Worm (Caenorhabditis elegans): ENCODE measurements around the gene F26F12.4.

F26F12.4 gene

DNA sequence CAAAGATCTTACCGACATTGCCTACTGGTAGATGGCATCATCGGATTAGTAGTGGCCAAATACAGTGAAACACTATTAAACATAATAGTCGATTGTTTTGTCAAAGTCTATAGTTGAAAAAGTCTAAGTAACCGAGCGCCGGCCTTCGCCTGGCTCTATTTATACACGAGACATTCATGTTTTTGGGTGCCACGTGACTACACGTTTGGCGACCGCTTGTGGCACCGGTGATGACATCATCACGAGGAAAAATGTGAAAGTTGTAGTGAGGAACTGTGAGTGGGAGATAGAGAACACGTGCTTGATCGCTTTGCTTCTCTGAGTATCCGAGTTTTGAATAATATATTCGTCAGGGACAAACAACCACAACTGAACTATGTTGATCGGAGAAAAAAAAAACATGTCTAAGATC, 24.8 kb downstream of the F26F12.4 start:
- TF ChIP-seq unc-86 (tag; optimal IDR thresholded peaks at IDR 0.05) (no peak), hlh-30 (tag; optimal IDR thresholded peaks at IDR 0.05; ENCODE audit: insufficient read depth) (peak; percentile 73)

DNA sequence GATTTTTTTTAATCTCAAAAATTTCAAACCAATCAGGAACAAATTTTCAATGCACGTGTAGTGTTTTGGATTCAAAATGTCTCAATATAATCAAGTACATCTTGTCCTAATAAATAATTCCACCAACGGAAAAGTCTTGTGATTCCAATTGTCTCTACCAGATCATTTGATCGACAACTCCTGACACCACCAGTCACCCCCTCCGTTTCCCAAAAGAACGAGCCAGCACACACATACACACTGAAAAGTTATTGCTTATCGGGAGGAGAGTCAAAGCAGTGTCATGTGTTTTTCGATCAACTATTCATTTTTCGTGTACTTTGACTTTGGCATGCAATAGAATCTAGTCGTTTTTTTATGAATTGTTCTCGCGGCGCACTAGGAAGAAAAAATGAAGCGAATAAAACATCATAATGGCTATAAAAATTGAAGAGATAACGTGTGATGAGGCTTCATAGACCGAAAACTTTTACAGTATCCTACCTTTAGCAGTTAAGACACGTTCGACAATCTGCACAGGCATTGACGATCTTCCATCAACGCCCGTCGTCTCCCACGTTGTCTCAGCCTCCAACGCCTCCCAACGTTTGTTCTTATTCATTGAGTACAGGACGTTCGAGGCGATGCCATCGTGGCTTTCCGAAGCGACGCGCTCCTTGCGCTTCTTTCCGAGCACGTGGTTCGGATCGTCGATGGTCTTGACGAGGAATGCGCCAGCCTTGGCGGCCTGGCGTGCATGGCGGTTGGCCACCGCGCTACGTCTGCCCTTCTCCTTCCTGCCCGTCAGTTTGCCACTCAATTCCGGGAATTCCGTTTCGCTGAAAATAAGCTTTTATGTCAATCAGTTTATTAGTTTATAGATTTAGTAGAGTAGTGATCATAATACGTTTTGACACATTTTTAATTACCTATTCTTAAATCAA, 25.5 kb downstream of the F26F12.4 start:
- TF ChIP-seq fkh-6 (tag; optimal IDR thresholded peaks at IDR 0.05) (no peak), ceh-18 (tag; optimal IDR thresholded peaks at IDR 0.05) (no peak), hlh-30 (tag; optimal IDR thresholded peaks at IDR 0.05; ENCODE audit: insufficient read depth) (peak; percentile 53), tbx-2 (tag; optimal IDR thresholded peaks at IDR 0.05) (peak; percentile 23), ceh-2 (tag; optimal IDR thresholded peaks at IDR 0.05) (no peak), nhr-232 (tag; optimal IDR thresholded peaks at IDR 0.05) (no peak), unc-42 (tag; optimal IDR thresholded peaks at IDR 0.05) (peak; percentile 9), ceh-30 (tag; optimal IDR thresholded peaks at IDR 0.05) (no peak), eyg-1 (tag; optimal IDR thresholded peaks at IDR 0.05) (no peak), F13H6.1 (tag; optimal IDR thresholded peaks at IDR 0.05) (peak; percentile 10)

DNA sequence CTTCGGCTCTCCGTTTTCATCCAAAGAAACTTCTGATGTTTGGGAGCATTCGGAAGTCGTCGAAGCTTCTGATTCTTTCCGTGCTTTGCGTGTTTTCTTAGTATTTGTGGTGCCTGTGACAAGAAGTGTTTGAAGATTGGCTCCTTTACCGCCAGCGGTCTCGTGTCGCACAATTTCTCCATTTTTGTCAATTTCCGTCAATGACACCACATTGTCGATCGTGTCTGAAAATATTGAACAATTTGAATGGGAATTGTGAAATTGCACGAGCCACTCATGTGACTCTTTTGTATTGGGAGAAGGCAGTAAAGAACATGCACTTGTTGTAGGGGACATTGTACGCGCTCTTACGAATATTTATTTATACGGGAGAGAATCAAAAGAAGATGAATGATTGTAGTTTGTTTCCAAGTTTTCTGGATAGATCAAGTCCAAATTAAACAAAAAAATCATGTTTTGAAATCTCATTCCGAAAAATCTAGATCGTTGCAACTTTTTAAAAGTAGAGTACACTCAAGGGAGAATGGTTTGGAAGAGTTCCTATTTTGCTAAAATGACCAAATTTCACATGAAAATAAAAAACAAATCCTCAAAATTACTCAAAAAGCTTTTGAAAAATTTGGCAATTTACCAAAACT, 26.5 kb downstream of the F26F12.4 start:
- no peak for TF ChIP-seq ref-2 (tag; optimal IDR thresholded peaks at IDR 0.05)

DNA sequence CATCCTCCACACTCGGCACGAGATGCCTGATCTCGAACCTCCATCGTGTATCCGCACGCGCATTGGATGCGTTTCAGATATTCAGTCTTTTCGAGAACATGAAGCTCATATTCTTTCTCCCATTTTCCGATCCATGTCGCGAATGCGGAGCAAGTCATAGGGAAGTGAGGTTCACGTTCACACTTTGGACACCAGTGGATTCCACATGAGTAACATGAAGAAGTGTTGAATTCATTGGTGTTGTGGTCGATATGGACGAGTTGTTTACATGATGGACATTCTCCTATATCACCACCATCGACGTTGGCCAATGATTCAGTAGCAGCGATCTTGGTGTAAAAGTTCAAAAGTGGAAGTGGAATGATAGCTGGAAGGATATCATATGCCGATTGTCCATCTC, 28.2 kb downstream of the F26F12.4 start:
- TF ChIP-seq T23F11.4 (GFP tag; optimal IDR thresholded peaks at IDR 0.05): no peak
- TF ChIP-seq nhr-232 (tag; optimal IDR thresholded peaks at IDR 0.05): no peak
- TF ChIP-seq dmd-4 (tag; optimal IDR thresholded peaks at IDR 0.05; ENCODE audit: borderline replicate concordance): no peak
- no peak for TF ChIP-seq elt-2 (tag; optimal IDR thresholded peaks at IDR 0.05)
- TF ChIP-seq syd-9 (tag; optimal IDR thresholded peaks at IDR 0.05): no peak
- no peak for TF ChIP-seq tbx-7 (tag; optimal IDR thresholded peaks at IDR 0.05)
- TF ChIP-seq ceh-30 (tag; optimal IDR thresholded peaks at IDR 0.05): no peak
- TF ChIP-seq pat-9 (tag; optimal IDR thresholded peaks at IDR 0.05): no peak
- no peak for TF ChIP-seq pha-4 (tag; optimal IDR thresholded peaks at IDR 0.05)
- no peak for TF ChIP-seq npax-4 (tag; optimal IDR thresholded peaks at IDR 0.05)
- no peak for TF ChIP-seq sox-2 (GFP tag; IDR thresholded peaks at IDR 0.05)
- TF ChIP-seq ets-4 (tag; optimal IDR thresholded peaks at IDR 0.05): no peak
- TF ChIP-seq fkh-10 (GFP tag; optimal IDR thresholded peaks at IDR 0.05): no peak
- no peak for TF ChIP-seq ceh-9 (tag; optimal IDR thresholded peaks at IDR 0.05)
- TF ChIP-seq ref-2 (tag; optimal IDR thresholded peaks at IDR 0.05): no peak
- TF ChIP-seq tbx-2 (tag; optimal IDR thresholded peaks at IDR 0.05): no peak
- TF ChIP-seq dve-1 (tag; optimal IDR thresholded peaks at IDR 0.05): no peak
- TF ChIP-seq sdc-2 (tag; optimal IDR thresholded peaks at IDR 0.05): no peak
- TF ChIP-seq odd-2 (tag; optimal IDR thresholded peaks at IDR 0.05): no peak
- no peak for TF ChIP-seq C38D4.7 (GFP tag; optimal IDR thresholded peaks at IDR 0.05)

DNA sequence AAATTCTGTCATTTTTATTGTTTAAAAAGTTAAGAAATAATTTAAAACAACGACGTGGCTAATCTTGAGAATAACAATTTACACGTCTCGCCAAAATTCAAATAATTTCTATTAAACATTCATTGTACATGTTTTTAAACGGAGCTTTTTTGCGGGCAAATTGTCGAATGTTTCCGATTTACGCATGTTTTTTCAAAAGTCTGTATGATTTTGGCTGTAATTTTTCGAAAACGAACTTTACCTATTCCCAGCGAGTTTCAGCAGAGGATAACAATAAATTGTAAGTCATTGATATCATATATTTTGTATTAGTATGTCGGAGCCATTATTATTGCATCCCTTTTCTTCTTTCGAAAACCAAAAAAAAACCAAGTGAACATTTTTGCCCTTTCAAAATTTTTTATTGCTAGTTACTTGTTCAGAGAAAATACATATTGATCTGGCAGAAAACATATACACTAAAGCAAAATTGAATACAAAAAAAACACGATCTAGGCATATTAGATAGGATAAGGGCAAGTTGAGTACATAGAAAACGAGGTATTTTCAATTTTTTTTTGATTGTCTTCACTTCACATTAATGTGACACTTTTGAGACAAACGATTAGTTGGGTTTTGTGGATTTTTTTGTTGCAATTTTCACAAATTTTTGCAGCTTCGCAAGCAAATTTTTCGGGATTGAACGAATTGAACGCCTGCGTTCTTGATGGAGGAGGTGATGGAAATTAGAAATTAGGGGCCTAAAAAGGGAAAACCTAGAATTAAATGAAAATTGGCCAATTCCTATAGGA, 30.4 kb downstream of the F26F12.4 start, which contains the start of gene F26F12.2:
F26F12.2 (minus strand) TSS at position 38 of the 791 bp plus-strand sequence.
- TF ChIP-seq lin-11 (tag; optimal IDR thresholded peaks at IDR 0.05) (no peak), unc-55 (GFP tag; optimal IDR thresholded peaks at IDR 0.05) (no peak), nhr-11 (tag; optimal IDR thresholded peaks at IDR 0.05) (no peak), ztf-16 (tag; optimal IDR thresholded peaks at IDR 0.05) (no peak), sox-4 (tag; optimal IDR thresholded peaks at IDR 0.05) (no peak), ceh-9 (tag; optimal IDR thresholded peaks at IDR 0.05) (no peak), ets-4 (tag; optimal IDR thresholded peaks at IDR 0.05) (no peak), pros-1 (tag; optimal IDR thresholded peaks at IDR 0.05) (no peak), hlh-6 (tag; optimal IDR thresholded peaks at IDR 0.05) (no peak), unc-3 (GFP tag; conservative IDR thresholded peaks at IDR 0.05) (no peak), unc-3 (tag; optimal IDR thresholded peaks at IDR 0.05) (no peak), pqm-1 (tag; optimal IDR thresholded peaks at IDR 0.05) (no peak), zip-5 (tag; optimal IDR thresholded peaks at IDR 0.05) (no peak), ceh-24 (tag; optimal IDR thresholded peaks at IDR 0.05) (no peak), tbx-7 (tag; optimal IDR thresholded peaks at IDR 0.05) (no peak), npax-4 (tag; optimal IDR thresholded peaks at IDR 0.05) (no peak)

Measured in whole organism, late embryonic.